Worm (Caenorhabditis elegans): Measurements from ENCODE around the gene Y59H11AR.10.

DNA sequence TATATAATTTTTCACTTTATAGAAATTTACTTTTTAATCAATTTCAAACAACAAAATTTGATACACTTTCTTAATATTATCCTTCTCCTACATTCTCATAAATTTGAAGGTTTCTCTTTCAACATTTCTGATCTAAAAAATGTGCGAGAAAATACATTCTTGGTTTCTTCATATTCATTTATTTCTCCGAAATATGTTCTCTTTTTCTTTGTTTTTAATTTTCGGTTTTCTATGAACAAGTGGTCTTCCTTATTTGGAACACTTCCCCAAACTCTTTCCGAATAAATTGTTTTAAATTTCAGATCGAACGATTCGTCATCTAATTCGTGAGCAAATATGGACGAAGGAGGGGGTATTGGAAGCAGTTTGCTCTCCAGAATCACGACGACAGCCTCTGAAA, 43.8 kb upstream of the Y59H11AR.10 start, which contains the start of gene npr-22:
- TF ChIP-seq dox-1 (GFP tag; IDR thresholded peaks at IDR 0.05) (no peak), nhr-80 (tag; optimal IDR thresholded peaks at IDR 0.05) (no peak), him-1 (tag; optimal IDR thresholded peaks at IDR 0.05) (no peak), fkh-3 (tag; optimal IDR thresholded peaks at IDR 0.05) (no peak), lin-40 (tag; optimal IDR thresholded peaks at IDR 0.05) (no peak)
